Worm (Caenorhabditis elegans) whole organism, young adult: ENCODE measurements around the gene cyb-3.

Experiments
- B0019.2 ChIP-seq: fragments of 200-800 bp; sonication (Bioruptor generic); conservative IDR thresholded peaks from 2 replicates; pipeline ENCODE4 v1.3.6; 2022; ENCODE audit warnings: missing genetic modification reagents, missing genetic modification characterization, missing compliant biosample characterization
- B0035.1 ChIP-seq: sonication (generic microtip); optimal IDR thresholded peaks from 2 replicates; lab custom pipeline; 2016; ENCODE audit warnings: missing genetic modification characterization, mild to moderate bottlenecking, missing compliant biosample characterization, missing genotype, missing genetic modification reagents
- B0261.1 ChIP-seq: sonication (generic microtip); optimal IDR thresholded peaks from 2 replicates; lab custom pipeline; 2016; ENCODE audit warnings: mild to moderate bottlenecking, missing genetic modification characterization, moderate library complexity, missing compliant biosample characterization
- C17E4.6 ChIP-seq: fragments of 200-800 bp; sonication (Bioruptor generic); IDR thresholded peaks from 2 replicates; pipeline ENCODE4 v1.3.6; 2022; ENCODE audit warnings: missing genetic modification reagents, missing genetic modification characterization, missing compliant biosample characterization
- D2030.7 ChIP-seq: fragments of 200-800 bp; sonication (Bioruptor generic); IDR thresholded peaks from 2 replicates; pipeline ENCODE4 v1.3.6; 2022; ENCODE audit warnings: missing genetic modification reagents, missing genetic modification characterization, missing compliant biosample characterization
- F10E7.11 ChIP-seq: sonication (generic microtip); optimal IDR thresholded peaks from 2 replicates; lab custom pipeline; 2017; ENCODE audit warnings: mild to moderate bottlenecking, missing genetic modification characterization, moderate library complexity, missing compliant biosample characterization
- F23B12.7 ChIP-seq: sonication (generic microtip); optimal IDR thresholded peaks from 2 replicates; lab custom pipeline; 2017; ENCODE audit warnings: missing genetic modification characterization, mild to moderate bottlenecking, missing compliant biosample characterization, antibody characterized with exemption, moderate library complexity; ENCODE audit not compliant: insufficient read depth
- F37B4.10 ChIP-seq: fragments of 200-800 bp; sonication (Bioruptor generic); IDR thresholded peaks from 2 replicates; pipeline ENCODE4 v1.3.6; 2022; ENCODE audit warnings: missing genetic modification characterization, missing compliant biosample characterization
- F52B5.7 ChIP-seq: sonication (generic microtip); optimal IDR thresholded peaks from 2 replicates; lab custom pipeline; 2016; ENCODE audit warnings: mild to moderate bottlenecking, missing genetic modification characterization, missing compliant biosample characterization
- K11D2.4 ChIP-seq: fragments of 200-800 bp; sonication (Bioruptor generic); IDR thresholded peaks from 2 replicates; pipeline ENCODE4 v1.3.6; 2022; ENCODE audit warnings: missing genetic modification reagents, missing genetic modification characterization, missing compliant biosample characterization
- K12H6.12 ChIP-seq: fragments of 200-800 bp; sonication (Bioruptor generic); optimal IDR thresholded peaks from 2 replicates; lab custom pipeline; 2018; ENCODE audit warnings: mild to moderate bottlenecking, missing genetic modification characterization, missing compliant biosample characterization
- Y67H2A.10 ChIP-seq: fragments of 200-800 bp; sonication (Bioruptor generic); conservative IDR thresholded peaks from 2 replicates; pipeline ENCODE4 v1.3.6; 2022; ENCODE audit warnings: missing genetic modification reagents, missing genetic modification characterization, missing compliant biosample characterization
- Y79H2A.3 ChIP-seq: fragments of 200-800 bp; sonication (Bioruptor generic); conservative IDR thresholded peaks from 2 replicates; pipeline ENCODE4 v1.3.6; 2022; ENCODE audit warnings: missing genetic modification reagents, missing genetic modification characterization, missing compliant biosample characterization
- atf-7 ChIP-seq: sonication (generic microtip); optimal IDR thresholded peaks from 2 replicates; lab custom pipeline; 2017; ENCODE audit warnings: mild to moderate bottlenecking, missing genetic modification characterization, missing compliant biosample characterization
- attf-3 ChIP-seq: fragments of 200-800 bp; sonication (Bioruptor generic); conservative IDR thresholded peaks from 2 replicates; pipeline ENCODE4 v1.3.6; 2022; ENCODE audit warnings: missing genetic modification reagents, missing genetic modification characterization, missing compliant biosample characterization
- bed-2 ChIP-seq: fragments of 200-800 bp; sonication (Bioruptor generic); IDR thresholded peaks from 2 replicates; pipeline ENCODE4 v1.3.6; 2022; ENCODE audit warnings: missing genetic modification reagents, missing genetic modification characterization, missing compliant biosample characterization
- ccch-3 ChIP-seq: fragments of 200-800 bp; sonication (Bioruptor generic); optimal IDR thresholded peaks from 2 replicates; lab custom pipeline; 2018; ENCODE audit warnings: mild to moderate bottlenecking, missing genetic modification characterization, missing compliant biosample characterization
- ceh-27 ChIP-seq: fragments of 200-800 bp; sonication (Bioruptor generic); optimal IDR thresholded peaks from 2 replicates; lab custom pipeline; 2018; ENCODE audit warnings: mild to moderate bottlenecking, missing genetic modification characterization, moderate library complexity, missing compliant biosample characterization
- ceh-40 ChIP-seq: fragments of 200-800 bp; sonication (Bioruptor generic); IDR thresholded peaks from 2 replicates; pipeline ENCODE4 v1.3.6; 2022; ENCODE audit warnings: missing genetic modification characterization, missing compliant biosample characterization
- ceh-58 ChIP-seq: fragments of 200-800 bp; sonication (Bioruptor generic); IDR thresholded peaks from 2 replicates; pipeline ENCODE4 v1.3.6; 2022; ENCODE audit warnings: missing genetic modification characterization, missing compliant biosample characterization
- ceh-79 ChIP-seq: sonication (generic microtip); optimal IDR thresholded peaks from 2 replicates; lab custom pipeline; 2017; ENCODE audit warnings: mild to moderate bottlenecking, missing genetic modification characterization, missing compliant biosample characterization
- chd-7 ChIP-seq: sonication (generic microtip); optimal IDR thresholded peaks from 2 replicates; lab custom pipeline; 2016; ENCODE audit warnings: mild to moderate bottlenecking, missing genetic modification characterization, moderate library complexity, missing compliant biosample characterization
- die-1 ChIP-seq: sonication (generic microtip); optimal IDR thresholded peaks from 2 replicates; lab custom pipeline; 2016; ENCODE audit warnings: missing genotype, mild to moderate bottlenecking, missing genetic modification characterization, missing compliant biosample characterization
- dox-1 ChIP-seq: fragments of 200-800 bp; sonication (Bioruptor generic); IDR thresholded peaks from 2 replicates; pipeline ENCODE4 v1.3.6; 2022; ENCODE audit warnings: missing genetic modification reagents, missing genetic modification characterization, missing compliant biosample characterization
- egl-18 ChIP-seq: fragments of 200-800 bp; sonication (Bioruptor generic); IDR thresholded peaks from 2 replicates; pipeline ENCODE4 v1.3.6; 2022; ENCODE audit warnings: missing genetic modification reagents, missing genetic modification characterization, missing compliant biosample characterization
- ets-4 ChIP-seq: fragments of 200-800 bp; sonication (Bioruptor generic); optimal IDR thresholded peaks from 2 replicates; lab custom pipeline; 2018; ENCODE audit warnings: mild to moderate bottlenecking, missing genetic modification characterization, missing compliant biosample characterization
- fkh-3 ChIP-seq: sonication (generic microtip); optimal IDR thresholded peaks from 2 replicates; lab custom pipeline; 2016; ENCODE audit warnings: mild to moderate bottlenecking, missing genetic modification characterization, missing compliant biosample characterization
- gei-17 ChIP-seq: fragments of 200-800 bp; sonication (Bioruptor generic); optimal IDR thresholded peaks from 2 replicates; lab custom pipeline; 2018; ENCODE audit warnings: mild to moderate bottlenecking, missing genetic modification characterization, missing compliant biosample characterization
- hlh-26 ChIP-seq: fragments of 200-800 bp; sonication (Bioruptor generic); conservative IDR thresholded peaks from 2 replicates; pipeline ENCODE4 v1.3.6; 2022; ENCODE audit warnings: missing genetic modification reagents, missing genetic modification characterization, missing compliant biosample characterization
- hmg-1.2 ChIP-seq: fragments of 200-800 bp; sonication (Bioruptor generic); IDR thresholded peaks from 2 replicates; pipeline ENCODE4 v1.3.6; 2022; ENCODE audit warnings: missing genetic modification reagents, missing genetic modification characterization, missing compliant biosample characterization
- hmg-20 ChIP-seq: fragments of 200-800 bp; sonication (Bioruptor generic); IDR thresholded peaks from 2 replicates; pipeline ENCODE4 v1.3.6; 2022; ENCODE audit warnings: missing genetic modification reagents, missing genetic modification characterization, missing compliant biosample characterization
- lin-26 ChIP-seq: fragments of 200-800 bp; sonication (Bioruptor generic); IDR thresholded peaks from 2 replicates; pipeline ENCODE4 v1.3.6; 2022; ENCODE audit warnings: missing genetic modification reagents, missing genetic modification characterization, missing compliant biosample characterization
- lin-40 ChIP-seq: sonication (generic microtip); optimal IDR thresholded peaks from 2 replicates; lab custom pipeline; 2016; ENCODE audit warnings: missing genetic modification characterization, mild to moderate bottlenecking, missing compliant biosample characterization, missing genotype, missing genetic modification reagents
- lin-54 ChIP-seq: fragments of 200-800 bp; sonication (Bioruptor generic); optimal IDR thresholded peaks from 2 replicates; lab custom pipeline; 2018; ENCODE audit warnings: mild to moderate bottlenecking, missing genetic modification characterization, missing compliant biosample characterization
- lir-1 ChIP-seq: fragments of 200-800 bp; sonication (Bioruptor generic); conservative IDR thresholded peaks from 2 replicates; pipeline ENCODE4 v1.3.6; 2022; ENCODE audit warnings: missing genetic modification reagents, missing genetic modification characterization, missing compliant biosample characterization
- lsl-1 ChIP-seq: fragments of 200-800 bp; sonication (Bioruptor generic); optimal IDR thresholded peaks from 2 replicates; lab custom pipeline; 2018; ENCODE audit warnings: mild to moderate bottlenecking, missing genetic modification characterization, moderate library complexity, missing compliant biosample characterization
- lsy-27 ChIP-seq: sonication (generic microtip); optimal IDR thresholded peaks from 2 replicates; lab custom pipeline; 2017; ENCODE audit warnings: missing genetic modification characterization, mild to moderate bottlenecking, missing compliant biosample characterization, antibody characterized with exemption, missing genotype, borderline replicate concordance; ENCODE audit not compliant: insufficient read depth
- madf-3 ChIP-seq: fragments of 200-800 bp; sonication (Bioruptor generic); IDR thresholded peaks from 2 replicates; pipeline ENCODE4 v1.3.6; 2022; ENCODE audit warnings: missing genetic modification reagents, missing genetic modification characterization, missing compliant biosample characterization
- madf-6 ChIP-seq: fragments of 200-800 bp; sonication (Bioruptor generic); IDR thresholded peaks from 2 replicates; pipeline ENCODE4 v1.3.6; 2022; ENCODE audit warnings: missing genetic modification reagents, missing genetic modification characterization, missing compliant biosample characterization
- mel-28 ChIP-seq: sonication (generic microtip); optimal IDR thresholded peaks from 2 replicates; lab custom pipeline; 2016; ENCODE audit warnings: borderline replicate concordance, mild to moderate bottlenecking, missing genetic modification characterization, missing compliant biosample characterization
- nfya-2 ChIP-seq: fragments of 200-800 bp; sonication (Bioruptor generic); IDR thresholded peaks from 2 replicates; pipeline ENCODE4 v1.3.6; 2022; ENCODE audit warnings: missing genetic modification reagents, missing genetic modification characterization, missing compliant biosample characterization
- nfyb-1 ChIP-seq: fragments of 200-800 bp; sonication (Bioruptor generic); IDR thresholded peaks from 2 replicates; pipeline ENCODE4 v1.3.6; 2022; ENCODE audit warnings: missing genetic modification reagents, missing genetic modification characterization, missing compliant biosample characterization
- nhr-179 ChIP-seq: sonication (generic microtip); optimal IDR thresholded peaks from 2 replicates; lab custom pipeline; 2016; ENCODE audit warnings: mild to moderate bottlenecking, missing genetic modification characterization, missing compliant biosample characterization
- nhr-80 ChIP-seq: sonication (generic microtip); optimal IDR thresholded peaks from 2 replicates; lab custom pipeline; 2016; ENCODE audit warnings: missing genetic modification characterization, missing compliant biosample characterization
- pha-4 ChIP-seq: fragments of 150-350 bp; sonication (generic microtip); optimal IDR thresholded peaks from 2 replicates; lab custom pipeline; 2014; ENCODE audit warnings: missing biosample characterization, missing genetic modification reagents, missing genetic modification characterization
- snpc-1.1 ChIP-seq: sonication (generic microtip); optimal IDR thresholded peaks from 2 replicates; lab custom pipeline; 2017; ENCODE audit warnings: missing genetic modification characterization, mild to moderate bottlenecking, missing compliant biosample characterization, antibody characterized with exemption, moderate library complexity, missing genotype, missing genetic modification reagents; ENCODE audit not compliant: insufficient read depth
- snpc-3.4 ChIP-seq: sonication (generic microtip); optimal IDR thresholded peaks from 2 replicates; lab custom pipeline; 2017; ENCODE audit warnings: missing genetic modification characterization, mild to moderate bottlenecking, missing compliant biosample characterization, antibody characterized with exemption, moderate library complexity, missing genotype, missing genetic modification reagents
- tbp1 ChIP-seq: fragments of 200-800 bp; sonication (Bioruptor generic); optimal IDR thresholded peaks from 2 replicates; lab custom pipeline; 2018; ENCODE audit warnings: mild to moderate bottlenecking, missing genetic modification characterization, missing compliant biosample characterization
- unc-130 ChIP-seq: sonication (generic microtip); optimal IDR thresholded peaks from 2 replicates; lab custom pipeline; 2016; ENCODE audit warnings: missing genetic modification reagents, missing genetic modification characterization, missing compliant biosample characterization

The cyb-3 gene

DNA sequence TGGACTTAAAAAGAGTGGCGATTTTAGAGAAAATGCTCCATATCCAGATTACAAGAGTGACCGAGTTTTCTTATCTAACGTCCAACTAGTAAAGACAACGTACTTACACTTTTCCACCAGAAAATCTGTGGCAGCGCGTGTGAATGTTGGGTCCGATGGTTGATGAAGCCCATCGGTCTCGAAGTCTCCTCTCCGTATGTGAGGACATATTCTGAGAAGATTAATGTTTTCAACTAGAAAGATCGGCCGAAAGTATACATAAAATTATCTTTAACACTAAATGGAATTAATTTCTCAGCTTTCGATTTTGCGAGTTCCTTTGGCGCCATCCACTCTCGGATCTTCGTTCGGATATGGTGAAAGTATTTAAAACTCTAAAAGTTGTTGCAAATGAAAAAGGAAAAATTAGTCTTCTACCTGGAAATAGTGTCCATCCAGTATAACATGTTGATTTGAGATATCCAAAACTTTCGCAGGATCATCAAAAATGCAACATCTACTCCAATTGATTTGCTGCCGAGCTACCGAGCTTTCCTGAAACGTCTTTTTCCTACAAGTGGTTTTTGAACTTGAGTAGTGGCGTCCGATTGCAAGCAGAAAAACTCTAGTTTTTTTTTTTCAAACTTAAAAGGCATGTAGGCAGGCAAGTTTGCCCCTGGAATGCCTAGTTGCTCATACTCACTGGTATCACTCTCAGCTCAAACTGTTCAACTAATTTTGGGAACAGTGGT is 36.0 kb downstream of the cyb-3 start (continued):
- TF ChIP-seq gei-17 (GFP tag; lab: Kevin White, UChicago), result no peak
- no peak for TF ChIP-seq die-1 (tag; lab: Kevin White, UChicago)
- no peak for TF ChIP-seq lin-54
- TF ChIP-seq B0261.1 (tag; lab: Kevin White, UChicago), result no peak
- TF ChIP-seq nhr-80, result no peak
- TF ChIP-seq Y79H2A.3 (GFP tag; lab: Robert Waterston, UW), result no peak
- no peak for TF ChIP-seq C17E4.6 (GFP tag; lab: Robert Waterston, UW)
- no peak for TF ChIP-seq lin-40 (tag; lab: Kevin White, UChicago)
- TF ChIP-seq ceh-58 (GFP tag; lab: Robert Waterston, UW), result no peak
- TF ChIP-seq nfyb-1 (GFP tag; lab: Robert Waterston, UW), result no peak
- TF ChIP-seq B0019.2 (GFP tag; lab: Robert Waterston, UW), result no peak; the same call in 1 of the 2 replicates
- no peak for TF ChIP-seq ceh-27 (GFP tag; lab: Kevin White, UChicago)
- TF ChIP-seq bed-2, result no peak
- no peak for TF ChIP-seq lir-1 (GFP tag; lab: Robert Waterston, UW)
- no peak for TF ChIP-seq ets-4
- no peak for TF ChIP-seq F10E7.11
- no peak for TF ChIP-seq F52B5.7 (tag; lab: Kevin White, UChicago)
- TF ChIP-seq F37B4.10 (GFP tag; lab: Robert Waterston, UW), result no peak
- TF ChIP-seq snpc-1.1 (tag; lab: Kevin White, UChicago), result no peak
- TF ChIP-seq tbp1 (GFP tag; lab: Kevin White, UChicago), result no peak
- TF ChIP-seq nfya-2 (GFP tag; lab: Robert Waterston, UW), result 0 out of 2 replicates have a peak, but pooled peaks have one; percentile 35
- no peak for TF ChIP-seq D2030.7
- no peak for TF ChIP-seq hlh-26 (GFP tag; lab: Robert Waterston, UW)
- TF ChIP-seq lsl-1 (GFP tag; lab: Kevin White, UChicago), result no peak
- TF ChIP-seq lsy-27 (tag; lab: Kevin White, UChicago), result no peak
- TF ChIP-seq snpc-3.4, result no peak
- no peak for TF ChIP-seq hmg-20
- 0 out of 2 replicates have a peak, but pooled peaks have one; percentile 14 for TF ChIP-seq attf-3 (GFP tag; lab: Robert Waterston, UW)
- no peak for TF ChIP-seq ccch-3
- TF ChIP-seq madf-3 (GFP tag; lab: Robert Waterston, UW), result no peak; the same call in 1 of the 2 replicates
- TF ChIP-seq lin-26 (GFP tag; lab: Robert Waterston, UW), result no peak
- no peak for TF ChIP-seq unc-130 (GFP tag; lab: Kevin White, UChicago)
- TF ChIP-seq mel-28, result no peak
- TF ChIP-seq chd-7, result no peak
- TF ChIP-seq madf-6 (GFP tag; lab: Robert Waterston, UW), result no peak
- TF ChIP-seq ceh-79, result no peak
- no peak for TF ChIP-seq ceh-40

DNA sequence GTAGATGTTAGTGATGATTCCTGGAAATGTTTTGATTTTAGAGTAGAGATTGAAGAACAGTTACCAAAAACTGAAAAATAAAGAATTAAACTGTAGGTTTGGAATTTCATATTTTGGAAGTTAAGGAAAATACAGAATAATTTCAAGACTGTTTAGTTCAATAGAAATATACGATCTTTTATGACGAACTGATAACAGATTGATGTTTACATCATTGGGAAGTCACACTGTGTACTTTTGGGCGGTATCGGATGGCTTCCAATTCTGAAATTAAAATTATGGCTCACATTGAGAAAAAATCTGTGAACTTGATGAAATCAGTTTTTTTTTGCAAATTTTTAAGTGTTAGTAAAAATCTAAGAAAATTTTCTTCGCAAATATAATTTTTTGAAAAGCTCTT is 37.0 kb downstream of the cyb-3 start, which contains the start of gene T26H5.8:
Gene T26H5.8 (minus strand): TSS at position 270 of the 400 bp plus-strand sequence.
- TF ChIP-seq fkh-3 (tag; lab: Kevin White, UChicago) (no peak), egl-18 (GFP tag; lab: Robert Waterston, UW) (no peak), unc-130 (GFP tag; lab: Kevin White, UChicago) (no peak), lin-54 (no peak), pha-4 (tag; lab: Kevin White, UChicago) (no peak), hmg-1.2 (GFP tag; lab: Robert Waterston, UW) (no peak), F23B12.7 (no peak), K12H6.12 (tag; lab: Kevin White, UChicago) (no peak), B0035.1 (tag; lab: Kevin White, UChicago) (no peak), nfyb-1 (GFP tag; lab: Robert Waterston, UW) (no peak), nhr-179 (tag; lab: Kevin White, UChicago) (no peak), Y67H2A.10 (GFP tag; lab: Robert Waterston, UW) (no peak), atf-7 (tag; lab: Kevin White, UChicago) (no peak), K11D2.4 (GFP tag; lab: Robert Waterston, UW) (no peak), madf-3 (GFP tag; lab: Robert Waterston, UW) (no peak), dox-1 (no peak)
